Fruit fly (Drosophila melanogaster) whole organism, wandering third instar larva: Measurements from ENCODE around the gene Pex7.
A peak's percentile ranks its signal among the peaks of the same experiment; 100 is the strongest.

Experiments used
- Abd-B ChIP-seq: fragments of >200 bp; optimal IDR thresholded peaks from 2 replicates; lab custom pipeline; 2017; ENCODE audit warnings: missing biosample characterization, missing genetic modification characterization
- CG32264 ChIP-seq: fragments of 200-800 bp; sonication (Bioruptor generic); optimal IDR thresholded peaks from 2 replicates; lab custom pipeline; 2016; ENCODE audit warnings: missing biosample characterization, missing genetic modification characterization
- CG9705 ChIP-seq: fragments of 200-800 bp; sonication (Bioruptor generic); optimal IDR thresholded peaks from 2 replicates; lab custom pipeline; 2018; ENCODE audit warnings: missing biosample characterization, mild to moderate bottlenecking, missing genetic modification characterization
- CrebA ChIP-seq: fragments of 200-800 bp; sonication (Bioruptor generic); optimal IDR thresholded peaks from 2 replicates; lab custom pipeline; 2016; ENCODE audit warnings: missing biosample characterization, mild to moderate bottlenecking, missing genetic modification characterization, borderline replicate concordance
- Dfd ChIP-seq: fragments of >200 bp; optimal IDR thresholded peaks from 2 replicates; lab custom pipeline; 2017; ENCODE audit warnings: missing biosample characterization, missing genetic modification characterization
- Dif ChIP-seq: fragments of 200-275, 200-300 bp; sonication (Bioruptor generic); optimal IDR thresholded peaks from 2 replicates; lab custom pipeline; 2018; ENCODE audit warnings: missing biosample characterization, missing genetic modification characterization; ENCODE audit not compliant: partially characterized antibody
- GATAd ChIP-seq: sonication (Bioruptor generic); optimal IDR thresholded peaks from 2 replicates; lab custom pipeline; 2016; ENCODE audit warnings: missing biosample characterization, missing genetic modification characterization
- HLH106 ChIP-seq: fragments of 200-800 bp; optimal IDR thresholded peaks from 3 replicates; lab custom pipeline; 2019; ENCODE audit warnings: missing biosample characterization, mild to moderate bottlenecking, missing genetic modification characterization, moderate library complexity
- Hnf4 ChIP-seq: fragments of 200-800 bp; sonication (Bioruptor generic); optimal IDR thresholded peaks from 2 replicates; lab custom pipeline; 2016; ENCODE audit warnings: missing biosample characterization, mild to moderate bottlenecking, missing genetic modification characterization
- Hr78 ChIP-seq: fragments of >200 bp; optimal IDR thresholded peaks from 2 replicates; lab custom pipeline; 2017; ENCODE audit warnings: missing biosample characterization, missing genetic modification characterization
- Hr83 ChIP-seq: fragments of 200-300 bp; sonication (Bioruptor generic); optimal IDR thresholded peaks from 2 replicates; lab custom pipeline; 2016; ENCODE audit warnings: missing biosample characterization, mild to moderate bottlenecking, missing genetic modification characterization, moderate library complexity; ENCODE audit not compliant: poor library complexity, severe bottlenecking
- Jra ChIP-seq: sonication (Bioruptor generic); optimal IDR thresholded peaks from 2 replicates; lab custom pipeline; 2016; ENCODE audit warnings: missing biosample characterization, missing genetic modification characterization
- Mio ChIP-seq: sonication (Bioruptor generic); optimal IDR thresholded peaks from 2 replicates; lab custom pipeline; 2016; ENCODE audit warnings: missing biosample characterization, missing genetic modification characterization
- Myc ChIP-seq: fragments of >200 bp; optimal IDR thresholded peaks from 2 replicates; lab custom pipeline; 2017
- N ChIP-seq: fragments of >200 bp; optimal IDR thresholded peaks from 2 replicates; lab custom pipeline; 2018; ENCODE audit warnings: missing biosample characterization, missing external identifiers, missing genetic modification characterization
- OdsH ChIP-seq: fragments of 200-800 bp; sonication (Bioruptor generic); optimal IDR thresholded peaks from 2 replicates; lab custom pipeline; 2016; ENCODE audit warnings: missing biosample characterization, mild to moderate bottlenecking, missing genetic modification characterization
- Rel ChIP-seq, 2 experiments: fragments of 200-800 bp; sonication (Bioruptor generic) in 1 of 2; optimal IDR thresholded peaks; 2 replicates in 1 of 2; 3 replicates in 1 of 2; lab custom pipeline; 2016 to 2019; ENCODE audit warnings: mild to moderate bottlenecking in 2 of 2, missing biosample characterization in 2 of 2, missing genetic modification characterization in 2 of 2, moderate library complexity in 1 of 2
- Sp1 ChIP-seq: fragments of 200-800 bp; sonication (Bioruptor generic); optimal IDR thresholded peaks from 3 replicates; lab custom pipeline; 2019; ENCODE audit warnings: missing biosample characterization, mild to moderate bottlenecking, missing genetic modification characterization, moderate library complexity
- Vsx2 ChIP-seq: fragments of 200-300, 225-300 bp; sonication (Bioruptor generic); optimal IDR thresholded peaks from 2 replicates; lab custom pipeline; 2018; ENCODE audit warnings: missing biosample characterization, missing genetic modification characterization; ENCODE audit not compliant: partially characterized antibody
- br ChIP-seq: fragments of 200-800 bp; sonication (Bioruptor generic); optimal IDR thresholded peaks from 2 replicates; lab custom pipeline; 2016; ENCODE audit warnings: missing biosample characterization, missing genetic modification characterization
- brk ChIP-seq: fragments of 200-800 bp; sonication (Bioruptor generic); optimal IDR thresholded peaks from 2 replicates; lab custom pipeline; 2016; ENCODE audit warnings: missing biosample characterization, mild to moderate bottlenecking, missing genetic modification characterization
- dl ChIP-seq, 2 experiments: fragments of 175-275, 200-275 bp in 1 of 2; fragments of 200-275 bp in 1 of 2; sonication (Bioruptor generic); optimal IDR thresholded peaks; lab custom pipeline; 2018; ENCODE audit warnings: mild to moderate bottlenecking in 2 of 2, missing biosample characterization in 2 of 2, missing genetic modification characterization in 2 of 2, moderate library complexity in 2 of 2; ENCODE audit not compliant: partially characterized antibody in 2 of 2, insufficient read depth in 1 of 2
- dmrt93B ChIP-seq: fragments of 200-800 bp; sonication (Bioruptor generic); optimal IDR thresholded peaks from 2 replicates; lab custom pipeline; 2018; ENCODE audit warnings: missing biosample characterization, mild to moderate bottlenecking, missing genetic modification characterization
- dsf ChIP-seq: sonication (Bioruptor generic); optimal IDR thresholded peaks from 2 replicates; lab custom pipeline; 2016; ENCODE audit warnings: missing biosample characterization, missing genetic modification characterization, borderline replicate concordance
- ey ChIP-seq: fragments of 200-800 bp; sonication (Bioruptor generic); optimal IDR thresholded peaks from 2 replicates; lab custom pipeline; 2016; ENCODE audit warnings: missing biosample characterization, missing genetic modification characterization
- foxo ChIP-seq, 2 experiments: fragments of 200-800 bp; sonication (Bioruptor generic); optimal IDR thresholded peaks; 2 replicates in 1 of 2; 3 replicates in 1 of 2; lab custom pipeline; 2016 to 2017; ENCODE audit warnings: missing biosample characterization in 2 of 2, missing genetic modification characterization in 2 of 2
- fru ChIP-seq: fragments of 200-800 bp; sonication (Bioruptor generic); optimal IDR thresholded peaks from 3 replicates; lab custom pipeline; 2016; ENCODE audit warnings: missing biosample characterization, mild to moderate bottlenecking, missing genetic modification characterization
- h ChIP-seq: fragments of 200-800 bp; sonication (Bioruptor generic); optimal IDR thresholded peaks from 3 replicates; lab custom pipeline; 2016; ENCODE audit warnings: missing biosample characterization, mild to moderate bottlenecking, missing genetic modification characterization
- jim ChIP-seq: fragments of 175-275, 200-325 bp; sonication (Bioruptor generic); optimal IDR thresholded peaks from 2 replicates; lab custom pipeline; 2016; ENCODE audit warnings: missing biosample characterization, mild to moderate bottlenecking, missing genetic modification characterization
- lola ChIP-seq: fragments of >200 bp; optimal IDR thresholded peaks from 2 replicates; lab custom pipeline; 2017; ENCODE audit warnings: missing biosample characterization, missing genetic modification characterization
- pan ChIP-seq: fragments of >200 bp; optimal IDR thresholded peaks from 2 replicates; lab custom pipeline; 2017
- psq ChIP-seq: fragments of 200-800 bp; sonication (Bioruptor generic); optimal IDR thresholded peaks from 3 replicates; lab custom pipeline; 2017; ENCODE audit warnings: missing biosample characterization, mild to moderate bottlenecking, missing genetic modification characterization, moderate library complexity
- rgr ChIP-seq: fragments of 200-800 bp; sonication (Bioruptor generic); optimal IDR thresholded peaks from 3 replicates; lab custom pipeline; 2016; ENCODE audit warnings: missing biosample characterization, mild to moderate bottlenecking, missing genetic modification characterization
- sage ChIP-seq: fragments of 200-800 bp; sonication (Bioruptor generic); optimal IDR thresholded peaks from 2 replicates; lab custom pipeline; 2016; ENCODE audit warnings: missing biosample characterization, mild to moderate bottlenecking, missing genetic modification characterization
- sv ChIP-seq: fragments of 200-800 bp; sonication (Bioruptor generic); optimal IDR thresholded peaks from 3 replicates; lab custom pipeline; 2016; ENCODE audit warnings: missing biosample characterization, missing genetic modification characterization
- tai ChIP-seq: sonication (Bioruptor generic); optimal IDR thresholded peaks from 2 replicates; lab custom pipeline; 2016; ENCODE audit warnings: missing biosample characterization, missing genetic modification characterization
- usp ChIP-seq: fragments of >200 bp; optimal IDR thresholded peaks from 2 replicates; lab custom pipeline; 2017; ENCODE audit warnings: missing biosample characterization, missing genetic modification characterization
- woc ChIP-seq: sonication (Bioruptor generic); optimal IDR thresholded peaks from 2 replicates; lab custom pipeline; 2016; ENCODE audit warnings: missing biosample characterization, mild to moderate bottlenecking, missing genetic modification characterization

Pex7 gene

dm6 chr3L:8693558-8694502 lies 46.9 kb downstream of the Pex7 start:
- TF ChIP-seq brk (GFP tag; lab: Kevin White, UChicago) (no peak), OdsH (GFP tag; lab: Kevin White, UChicago) (no peak), usp (no peak), CrebA (GFP tag; lab: Kevin White, UChicago) (no peak), Rel (GFP tag; optimal IDR thresholded peaks at IDR 0.05; lab: Kevin White, UChicago) (no peak), Rel (tag; optimal IDR thresholded peaks at IDR 0.05; lab: Kevin White, UChicago) (peak; percentile 69), dl (GFP tag; optimal IDR thresholded peaks at IDR 0.05; lab: Kevin White, UChicago; ENCODE audit: insufficient read depth in 1 of 2, partially characterized antibody in 2 of 2) (no peak)

dm6 chr3L:8695959-8696358 lies 49.0 kb downstream of the Pex7 start:
- TF ChIP-seq psq (GFP tag; lab: Kevin White, UChicago): no peak
- TF ChIP-seq br: no peak
- TF ChIP-seq foxo (GFP tag; optimal IDR thresholded peaks at IDR 0.05; lab: Kevin White, UChicago): no peak

dm6 chr3L:8696487-8696954 lies 49.6 kb downstream of the Pex7 start:
- TF ChIP-seq foxo (GFP tag; optimal IDR thresholded peaks at IDR 0.05; lab: Kevin White, UChicago): peak in 1 of 2 experiments; percentile 64
- no peak for TF ChIP-seq usp
- TF ChIP-seq woc (GFP tag; lab: Kevin White, UChicago): no peak
- TF ChIP-seq lola (GFP tag; lab: Kevin White, UChicago): no peak
- TF ChIP-seq fru (GFP tag; lab: Kevin White, UChicago): peak; percentile 63
- peak; percentile 30 for TF ChIP-seq dsf (GFP tag; lab: Kevin White, UChicago)
- TF ChIP-seq h (GFP tag; lab: Kevin White, UChicago): peak; percentile 99
- TF ChIP-seq Mio (GFP tag; lab: Kevin White, UChicago): no peak
- no peak for TF ChIP-seq Myc (lab: Kevin White, UChicago)
- peak; percentile 99 for TF ChIP-seq Hr83 (GFP tag; lab: Kevin White, UChicago)
- TF ChIP-seq Hr78 (GFP tag; lab: Kevin White, UChicago): no peak
- peak; percentile 50 for TF ChIP-seq Sp1 (GFP tag; lab: Kevin White, UChicago)
- TF ChIP-seq sage (GFP tag; lab: Kevin White, UChicago): peak; percentile 58
- no peak for TF ChIP-seq Vsx2 (GFP tag; lab: Kevin White, UChicago)
- no peak for TF ChIP-seq Dfd (GFP tag; lab: Kevin White, UChicago)
- no peak for TF ChIP-seq Abd-B
- peak; percentile 67 for TF ChIP-seq Hnf4 (GFP tag; lab: Kevin White, UChicago)
- TF ChIP-seq rgr (GFP tag; lab: Kevin White, UChicago): peak; percentile 86
- no peak for TF ChIP-seq pan (lab: Kevin White, UChicago)
- no peak for TF ChIP-seq dl (GFP tag; optimal IDR thresholded peaks at IDR 0.05; lab: Kevin White, UChicago; ENCODE audit: insufficient read depth in 1 of 2, partially characterized antibody in 2 of 2)
- TF ChIP-seq Dif (GFP tag; lab: Kevin White, UChicago): no peak
- TF ChIP-seq Rel (GFP tag; optimal IDR thresholded peaks at IDR 0.05; lab: Kevin White, UChicago): peak; percentile 11
- TF ChIP-seq Rel (tag; optimal IDR thresholded peaks at IDR 0.05; lab: Kevin White, UChicago): peak; percentile 85
- no peak for TF ChIP-seq GATAd (GFP tag; lab: Kevin White, UChicago)
- TF ChIP-seq CG32264 (GFP tag; lab: Kevin White, UChicago): no peak
- peak; percentile 7 for TF ChIP-seq ey (GFP tag; lab: Kevin White, UChicago)
- peak; percentile 89 for TF ChIP-seq tai (GFP tag; lab: Kevin White, UChicago)
- TF ChIP-seq br: peak; percentile 65
- peak; percentile 54 for TF ChIP-seq Jra (GFP tag; lab: Kevin White, UChicago)
- peak; percentile 42 for TF ChIP-seq CG9705 (GFP tag; lab: Kevin White, UChicago)
- TF ChIP-seq brk (GFP tag; lab: Kevin White, UChicago): peak; percentile 55
- TF ChIP-seq CrebA (GFP tag; lab: Kevin White, UChicago): peak; percentile 4
- no peak for TF ChIP-seq sv (GFP tag; lab: Kevin White, UChicago)
- TF ChIP-seq N (GFP tag; lab: Kevin White, UChicago): no peak
- peak; percentile 78 for TF ChIP-seq OdsH (GFP tag; lab: Kevin White, UChicago)
- peak; percentile 64 for TF ChIP-seq psq (GFP tag; lab: Kevin White, UChicago)
- TF ChIP-seq jim: peak; percentile 55
- peak; percentile 48 for TF ChIP-seq HLH106 (tag; lab: Kevin White, UChicago)
- peak; percentile 39 for TF ChIP-seq dmrt93B (GFP tag; lab: Kevin White, UChicago)
- TF ChIP-seq, all 38 proteins: peak for 22
